Worm (Caenorhabditis elegans) whole organism, L1 larva: ENCODE data around the gene col-142.

Source experiments
- F16B12.6 ChIP-seq: fragments of 150-350 bp; optimal IDR thresholded peaks from 2 replicates; lab custom pipeline; 2014; ENCODE audit warnings: missing biosample characterization, missing genetic modification characterization
- egl-27 ChIP-seq, 2 experiments: fragments of 150-350 bp in 1 of 2; sonication (generic microtip); optimal IDR thresholded peaks; 3 replicates each; lab custom pipeline; 2017 to 2018; ENCODE audit warnings: missing biosample characterization in 2 of 2, missing genetic modification characterization in 2 of 2, missing genetic modification reagents in 2 of 2
- lin-13 ChIP-seq: fragments of 150-350 bp; optimal IDR thresholded peaks from 2 replicates; lab custom pipeline; 2014; ENCODE audit warnings: missing biosample characterization, missing genetic modification reagents, missing genetic modification characterization
- nhr-28 ChIP-seq: fragments of 150-350 bp; optimal IDR thresholded peaks from 2 replicates; lab custom pipeline; 2014; ENCODE audit warnings: missing biosample characterization, missing genetic modification characterization
- sptf-1 ChIP-seq: fragments of 150-350 bp; optimal IDR thresholded peaks from 2 replicates; lab custom pipeline; 2014; ENCODE audit warnings: missing biosample characterization, missing genetic modification characterization
- unc-130 ChIP-seq: fragments of 150-350 bp; optimal IDR thresholded peaks from 2 replicates; lab custom pipeline; 2017; ENCODE audit warnings: missing biosample characterization, missing genetic modification characterization, inconsistent platforms
- unc-62 ChIP-seq: fragments of 150-350 bp; optimal IDR thresholded peaks from 2 replicates; lab custom pipeline; 2014; ENCODE audit warnings: missing biosample characterization, missing genetic modification reagents, missing genetic modification characterization
- ztf-11 ChIP-seq, 2 experiments: sonication (generic microtip); optimal IDR thresholded peaks; 2 replicates each; lab custom pipeline; 2016 to 2017; ENCODE audit warnings: missing genetic modification characterization in 2 of 2, missing biosample characterization in 1 of 2, missing compliant biosample characterization in 1 of 2

DNA sequence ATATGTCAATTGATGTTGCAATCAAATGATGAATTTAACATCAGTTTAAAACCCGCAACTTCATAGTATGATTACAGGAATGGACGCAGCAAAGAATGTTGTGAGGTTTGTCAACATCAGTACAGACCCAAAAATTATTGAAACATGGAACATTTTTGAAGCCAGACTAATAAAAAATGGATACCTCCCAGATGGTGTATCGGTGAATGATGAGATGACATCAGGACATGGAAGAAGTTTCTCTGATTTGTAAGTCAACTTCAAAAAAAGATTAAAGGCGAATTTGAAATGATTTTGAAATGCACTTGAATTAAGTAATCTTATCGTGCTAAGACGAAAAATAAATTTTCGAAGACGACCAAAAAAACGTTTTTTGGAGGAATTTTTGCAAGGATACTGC is 17.1 kb upstream of the col-142 start:
- TF ChIP-seq ztf-11 (tag; optimal IDR thresholded peaks at IDR 0.05; lab: Kevin White, UChicago) (no peak), lin-13 (GFP tag; lab: Kevin White, UChicago) (no peak), F16B12.6 (tag; lab: Kevin White, UChicago) (no peak), egl-27 (tag; optimal IDR thresholded peaks at IDR 0.05; lab: Kevin White, UChicago) (no peak), unc-130 (no peak), unc-62 (GFP tag; lab: Kevin White, UChicago) (no peak), sptf-1 (tag; lab: Kevin White, UChicago) (no peak), nhr-28 (tag; lab: Kevin White, UChicago) (no peak)
